Fruit fly (Drosophila melanogaster): ENCODE results near the gene Cyp4g1.

Gene Cyp4g1

DNA sequence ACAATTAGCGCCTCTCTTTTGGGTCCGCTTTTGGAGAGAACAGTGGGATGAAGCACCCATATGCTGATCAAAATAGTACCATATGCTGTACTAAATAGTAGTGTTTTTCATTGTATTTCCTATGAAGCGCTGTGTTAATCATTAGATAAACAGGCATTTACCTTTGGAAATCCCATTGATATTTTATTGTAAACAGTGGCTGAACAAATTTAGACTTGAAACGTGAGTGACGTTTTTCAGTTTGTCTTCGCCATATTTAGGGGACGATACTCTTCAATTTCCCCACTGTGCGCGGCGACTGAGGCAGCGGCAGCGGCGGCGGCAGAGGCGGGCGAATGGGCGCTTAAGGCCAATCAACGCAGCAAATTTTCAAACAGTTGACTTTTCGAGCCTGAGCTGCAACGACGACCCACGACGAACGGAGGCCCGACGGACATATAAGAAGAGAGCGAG, 30.5 kb upstream of the Cyp4g1 start (continued):
- peak; percentile 35 for TF ChIP-seq CG5180 (GFP tag; optimal IDR thresholded peaks at IDR 0.05)
- TF ChIP-seq C15 (GFP tag; IDR thresholded peaks at IDR 0.05): no peak
- peak; percentile 60 for TF ChIP-seq ranshi (GFP tag; IDR thresholded peaks at IDR 0.05)
- TF ChIP-seq CkIIα-i1 (GFP tag; IDR thresholded peaks at IDR 0.05): no peak
- no peak for TF ChIP-seq CG9797 (GFP tag; optimal IDR thresholded peaks at IDR 0.05)
- peak; percentile 86 for TF ChIP-seq CG12071 (GFP tag; optimal IDR thresholded peaks at IDR 0.05)
- peak; percentile 80 for TF ChIP-seq tap (tag; optimal IDR thresholded peaks at IDR 0.05)
- TF ChIP-seq Ets65A (GFP tag): peak; percentile 92
- TF ChIP-seq sug (tag; optimal IDR thresholded peaks at IDR 0.05): peak; percentile 82
- TF ChIP-seq al (GFP tag; IDR thresholded peaks at IDR 0.05): peak; percentile 63; the same call in 1 of the 2 replicates
- peak; percentile 81 for TF ChIP-seq CHES-1-like (GFP tag; optimal IDR thresholded peaks at IDR 0.05)
- peak; percentile 66 for TF ChIP-seq Mad (GFP tag; optimal IDR thresholded peaks at IDR 0.05)
- TF ChIP-seq Fer1 (GFP tag; optimal IDR thresholded peaks at IDR 0.05): peak; percentile 95
- no peak for TF ChIP-seq TFAM (GFP tag; optimal IDR thresholded peaks at IDR 0.05)
- peak; percentile 75 for TF ChIP-seq CG17829 (tag; optimal IDR thresholded peaks at IDR 0.05)
- peak; percentile 52 for TF ChIP-seq CG3995 (GFP tag; optimal IDR thresholded peaks at IDR 0.05)
- TF ChIP-seq nau (GFP tag; optimal IDR thresholded peaks at IDR 0.05): peak; percentile 84
- peak; percentile 33 for TF ChIP-seq CG10462 (GFP tag; optimal IDR thresholded peaks at IDR 0.05)
- 0 out of 2 replicates have a peak, but pooled peaks have one; percentile 18 for TF ChIP-seq Rx (GFP tag; IDR thresholded peaks at IDR 0.05)
- peak; percentile 68 for TF ChIP-seq CG12744 (GFP tag; optimal IDR thresholded peaks at IDR 0.05)
- TF ChIP-seq cwo (GFP tag; optimal IDR thresholded peaks at IDR 0.05): peak; percentile 88
- peak; percentile 85 for TF ChIP-seq Fer3 (tag; optimal IDR thresholded peaks at IDR 0.05)
- peak; percentile 84 for TF ChIP-seq CG1233 (GFP tag; optimal IDR thresholded peaks at IDR 0.05)
- peak; percentile 79 for TF ChIP-seq lmd (GFP tag; IDR thresholded peaks at IDR 0.05)
- TF ChIP-seq CG1603 (tag; optimal IDR thresholded peaks at IDR 0.05): peak; percentile 71
- no peak for TF ChIP-seq Kr (GFP tag; optimal IDR thresholded peaks at IDR 0.05)
- 0 out of 3 replicates have a peak, but pooled peaks have one; percentile 8 for TF ChIP-seq Opbp (GFP tag; IDR thresholded peaks at IDR 0.05; ENCODE audit: partially characterized antibody)
- peak; percentile 68 for TF ChIP-seq ERR (GFP tag; optimal IDR thresholded peaks at IDR 0.05)
- peak; percentile 10 for TF ChIP-seq ash1 (GFP tag; optimal IDR thresholded peaks at IDR 0.05)
- TF ChIP-seq fru (optimal IDR thresholded peaks at IDR 0.05): no peak
- TF ChIP-seq fd64A (GFP tag; optimal IDR thresholded peaks at IDR 0.05): peak; percentile 69
- TF ChIP-seq eve (GFP tag; optimal IDR thresholded peaks at IDR 0.05): no peak
- TF ChIP-seq CG11398 (GFP tag; optimal IDR thresholded peaks at IDR 0.05): peak; percentile 77
- peak; percentile 75 for TF ChIP-seq gsb (GFP tag; IDR thresholded peaks at IDR 0.05)
- TF ChIP-seq Dbx (GFP tag; IDR thresholded peaks at IDR 0.05): peak; percentile 80
- TF ChIP-seq CoRest (tag; optimal IDR thresholded peaks at IDR 0.05): peak; percentile 87
- TF ChIP-seq NFAT (GFP tag; IDR thresholded peaks at IDR 0.05): peak; percentile 36; the same call in 1 of the 2 replicates
- no peak for TF ChIP-seq pita (GFP tag; optimal IDR thresholded peaks at IDR 0.05)
- TF ChIP-seq CG5245 (GFP tag; optimal IDR thresholded peaks at IDR 0.05): peak; percentile 17
- peak; percentile 29 for TF ChIP-seq CG30431 (GFP tag; optimal IDR thresholded peaks at IDR 0.05)
- peak; percentile 93 for TF ChIP-seq CG2678 (tag; optimal IDR thresholded peaks at IDR 0.05)
- peak; percentile 59 for TF ChIP-seq NC2β (GFP tag; optimal IDR thresholded peaks at IDR 0.05)
- TF ChIP-seq Mrtf (GFP tag; IDR thresholded peaks at IDR 0.05): peak; percentile 58; the same call in 1 of the 3 replicates
- TF ChIP-seq CG16779 (GFP tag; IDR thresholded peaks at IDR 0.05): no peak
- peak; percentile 84 for TF ChIP-seq lilli (GFP tag; optimal IDR thresholded peaks at IDR 0.05)
- TF ChIP-seq gcm (GFP tag; optimal IDR thresholded peaks at IDR 0.05): peak; percentile 82
- TF ChIP-seq CG16863 (GFP tag; optimal IDR thresholded peaks at IDR 0.05): peak; percentile 70
- TF ChIP-seq caup (GFP tag; optimal IDR thresholded peaks at IDR 0.05; ENCODE audit: severe bottlenecking): peak; percentile 88
- peak; percentile 76 for TF ChIP-seq CG1792 (GFP tag; optimal IDR thresholded peaks at IDR 0.05)
- peak; percentile 81 for TF ChIP-seq CG30403 (GFP tag; optimal IDR thresholded peaks at IDR 0.05)
- peak; percentile 86 for TF ChIP-seq CG15514 (GFP tag; optimal IDR thresholded peaks at IDR 0.05)
